Worm (Caenorhabditis elegans): ENCODE results near the gene skp-1.

DNA sequence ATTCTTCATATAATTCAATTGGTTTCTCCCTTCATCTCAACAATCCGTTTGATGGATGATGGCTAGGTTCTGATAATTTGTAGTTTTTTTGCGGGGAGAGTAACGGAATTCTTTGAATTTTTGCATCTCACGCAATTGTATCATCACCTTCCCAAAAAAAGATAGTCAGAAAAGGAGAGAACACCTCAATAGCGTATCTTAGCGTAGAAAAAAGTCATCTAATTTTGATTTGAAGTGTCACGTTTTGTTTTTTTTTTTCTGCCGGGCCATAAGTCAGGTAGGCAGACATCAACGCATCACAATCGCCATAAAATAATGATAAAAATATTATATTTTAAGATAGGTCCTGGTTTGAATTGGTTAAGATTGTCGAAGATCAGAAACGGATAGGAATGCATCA lies 31.2 kb downstream of the skp-1 start:
- TF ChIP-seq ceh-36 (tag; optimal IDR thresholded peaks at IDR 0.05) (no peak), hmg-4 (GFP tag; optimal IDR thresholded peaks at IDR 0.05) (no peak), ceh-13 (GFP tag; optimal IDR thresholded peaks at IDR 0.05) (no peak), hnd-1 (tag; optimal IDR thresholded peaks at IDR 0.05) (no peak)
